Fruit fly (Drosophila melanogaster): ENCODE results near the gene CG42681.

CG42681 gene

DNA sequence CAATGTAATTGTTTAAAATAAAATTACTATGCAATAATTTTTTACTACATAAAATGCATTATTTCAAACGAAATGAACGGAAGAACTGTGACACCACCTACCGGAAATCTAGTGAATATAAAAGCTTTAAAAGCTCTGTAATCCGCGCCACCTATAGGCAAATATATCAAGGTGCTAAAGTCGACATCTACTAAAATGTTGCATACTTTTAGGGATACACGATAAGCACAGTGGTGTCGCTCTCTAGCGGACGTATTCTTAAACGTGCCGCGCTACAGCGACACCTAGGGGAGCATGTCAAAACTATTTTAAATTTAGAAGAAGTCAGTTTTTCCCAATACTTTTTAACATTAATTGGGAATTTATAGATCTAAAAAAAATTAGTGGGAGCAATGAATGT, 38.0 kb upstream of the CG42681 start (continued):
- TF ChIP-seq CG6689 (GFP tag; IDR thresholded peaks at IDR 0.05): peak; percentile 66
- TF ChIP-seq CG12219 (GFP tag; optimal IDR thresholded peaks at IDR 0.05): no peak
- TF ChIP-seq CG16863 (GFP tag; optimal IDR thresholded peaks at IDR 0.05): peak; percentile 69
- peak; percentile 13 for TF ChIP-seq oc (tag; optimal IDR thresholded peaks at IDR 0.05)
- peak; percentile 44 for TF ChIP-seq CG4730 (GFP tag; IDR thresholded peaks at IDR 0.05)
- peak; percentile 52; the same call in 1 of the 2 replicates for TF ChIP-seq Bgb (GFP tag; IDR thresholded peaks at IDR 0.05; ENCODE audit: partially characterized antibody)
- 0 out of 2 replicates have a peak, but pooled peaks have one; percentile 45 for TF ChIP-seq Taf1 (GFP tag; IDR thresholded peaks at IDR 0.05)
- TF ChIP-seq repo (GFP tag; optimal IDR thresholded peaks at IDR 0.05): peak; percentile 78
- no peak for TF ChIP-seq hth (optimal IDR thresholded peaks at IDR 0.05)
- TF ChIP-seq Elba2 (GFP tag; optimal IDR thresholded peaks at IDR 0.05): peak; percentile 56
- peak; percentile 36 for TF ChIP-seq CG8089 (GFP tag; optimal IDR thresholded peaks at IDR 0.05)
- no peak for TF ChIP-seq CG1529 (GFP tag; optimal IDR thresholded peaks at IDR 0.05)
- TF ChIP-seq cato (GFP tag; optimal IDR thresholded peaks at IDR 0.05; ENCODE audit: borderline replicate concordance): no peak
- TF ChIP-seq az2 (GFP tag; optimal IDR thresholded peaks at IDR 0.05): peak; percentile 72
- TF ChIP-seq CG14710 (tag; optimal IDR thresholded peaks at IDR 0.05): peak; percentile 53
- no peak for TF ChIP-seq CG1832 (GFP tag; optimal IDR thresholded peaks at IDR 0.05)
- peak; percentile 56 for TF ChIP-seq HLHmδ (GFP tag; optimal IDR thresholded peaks at IDR 0.05)
- peak; percentile 14 for TF ChIP-seq CG7556 (GFP tag; optimal IDR thresholded peaks at IDR 0.05)
- peak; percentile 40; the same call in 1 of the 2 replicates for TF ChIP-seq peb (GFP tag; IDR thresholded peaks at IDR 0.05)
- no peak for TF ChIP-seq BEAF-32 (GFP tag; optimal IDR thresholded peaks at IDR 0.05)
- peak in 1 of 3 experiments; percentile 8 for TF ChIP-seq lola (GFP tag; optimal IDR thresholded peaks at IDR 0.05)
- TF ChIP-seq CG10366 (GFP tag; IDR thresholded peaks at IDR 0.05): no peak; the same call in 1 of the 2 replicates
- no peak for TF ChIP-seq cad (GFP tag; optimal IDR thresholded peaks at IDR 0.05)
- TF ChIP-seq dmrt99B (tag; optimal IDR thresholded peaks at IDR 0.05): peak; percentile 66
- TF ChIP-seq pzg (GFP tag; optimal IDR thresholded peaks at IDR 0.05): peak; percentile 8
- TF ChIP-seq Adf1 (GFP tag; IDR thresholded peaks at IDR 0.05): no peak
- no peak for TF ChIP-seq Stat92E (GFP tag; optimal IDR thresholded peaks at IDR 0.05)
- TF ChIP-seq gsb-n (tag; optimal IDR thresholded peaks at IDR 0.05): peak; percentile 46
- TF ChIP-seq wek (GFP tag; optimal IDR thresholded peaks at IDR 0.05): peak; percentile 28
- TF ChIP-seq gce (GFP tag; IDR thresholded peaks at IDR 0.05): no peak
- TF ChIP-seq CG2875 (GFP tag; optimal IDR thresholded peaks at IDR 0.05): peak; percentile 47
- peak; percentile 57 for TF ChIP-seq Dp (GFP tag; optimal IDR thresholded peaks at IDR 0.05)
- TF ChIP-seq CG9215 (GFP tag; IDR thresholded peaks at IDR 0.05): peak; percentile 54; the same call in 1 of the 2 replicates
- TF ChIP-seq Poxn (GFP tag; IDR thresholded peaks at IDR 0.05): no peak
- TF ChIP-seq D19B (GFP tag; optimal IDR thresholded peaks at IDR 0.05): peak; percentile 4
- 0 out of 3 replicates have a peak, but pooled peaks have one; percentile 48 for TF ChIP-seq CG11695 (GFP tag; IDR thresholded peaks at IDR 0.05)
- TF ChIP-seq Hsf (GFP tag; optimal IDR thresholded peaks at IDR 0.05): peak; percentile 81
- TF ChIP-seq CG17328 (GFP tag; IDR thresholded peaks at IDR 0.05): peak; percentile 60; the same call in 1 of the 2 replicates
- TF ChIP-seq ci (GFP tag; IDR thresholded peaks at IDR 0.05): peak; percentile 83
- TF ChIP-seq ap (GFP tag; IDR thresholded peaks at IDR 0.05): no peak
- TF ChIP-seq Antp (GFP tag; optimal IDR thresholded peaks at IDR 0.05): peak; percentile 86
- peak; percentile 46 for TF ChIP-seq pita (GFP tag; optimal IDR thresholded peaks at IDR 0.05)
- TF ChIP-seq Dip2 (GFP tag; IDR thresholded peaks at IDR 0.05): peak; percentile 60
- no peak for TF ChIP-seq CG10431 (GFP tag; optimal IDR thresholded peaks at IDR 0.05)
- TF ChIP-seq CG17912 (GFP tag; optimal IDR thresholded peaks at IDR 0.05): peak; percentile 65
- peak; percentile 34; the same call in 1 of the 2 replicates for TF ChIP-seq CG17612 (GFP tag; IDR thresholded peaks at IDR 0.05)
- peak; percentile 32 for TF ChIP-seq trh (GFP tag; optimal IDR thresholded peaks at IDR 0.05)
- peak; percentile 83 for TF ChIP-seq Dad (GFP tag; optimal IDR thresholded peaks at IDR 0.05)
- peak; percentile 9 for TF ChIP-seq Hmx (GFP tag; optimal IDR thresholded peaks at IDR 0.05)
- peak; percentile 52 for TF ChIP-seq shn (GFP tag; optimal IDR thresholded peaks at IDR 0.05)
- TF ChIP-seq CG3838 (GFP tag; optimal IDR thresholded peaks at IDR 0.05): no peak

Measured in whole organism, embryonic.